Fruit fly (Drosophila melanogaster): ENCODE measurements around the gene knk.

DNA sequence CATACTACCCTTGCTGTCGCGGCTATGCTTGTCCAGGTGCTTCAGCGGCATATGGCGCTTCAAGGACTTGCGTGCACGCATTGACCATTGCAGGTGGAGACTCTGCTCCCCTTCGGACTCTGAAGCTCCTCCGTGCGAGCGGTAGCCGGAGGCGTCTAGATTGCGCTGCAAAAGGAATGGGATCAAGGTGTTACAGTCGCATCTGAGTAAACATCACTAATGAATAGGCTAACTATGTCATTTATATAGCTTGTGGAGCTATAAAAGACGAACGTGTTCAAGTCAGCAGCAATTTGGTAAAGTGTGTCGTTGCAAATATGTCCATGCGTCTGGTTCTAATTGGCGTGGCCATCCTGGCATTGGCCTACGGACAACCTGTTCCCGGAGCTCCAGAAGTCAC is 17.3 kb upstream of the knk start, which contains the start of gene CG42759:
- TF ChIP-seq CG15710 (tag; optimal IDR thresholded peaks at IDR 0.05) (no peak), CG8301 (tag; optimal IDR thresholded peaks at IDR 0.05) (no peak), CG13204 (GFP tag; optimal IDR thresholded peaks at IDR 0.05) (no peak)

All from whole organism, pupa.